Fruit fly (Drosophila melanogaster) whole organism, prepupa: ENCODE results near the gene ben.

Experiments
- Blimp-1 ChIP-seq: fragments of 200-800 bp; sonication (Bioruptor generic); optimal IDR thresholded peaks from 3 replicates; lab custom pipeline; 2017; ENCODE audit warnings: missing biosample characterization, missing genetic modification characterization, mild to moderate bottlenecking, moderate library complexity, missing genetic modification reagents
- CG10631 ChIP-seq: fragments of 200-800 bp; sonication (Bioruptor generic); optimal IDR thresholded peaks from 2 replicates; lab custom pipeline; 2016; ENCODE audit warnings: missing biosample characterization, missing genetic modification characterization
- CG11294 ChIP-seq: fragments of 200-800 bp; sonication (Bioruptor generic); IDR thresholded peaks from 2 replicates; pipeline ENCODE4 v1.3.6; 2022; ENCODE audit warnings: missing biosample characterization, missing genetic modification characterization
- CG11762 ChIP-seq: fragments of 200-800 bp; sonication (Bioruptor generic); optimal IDR thresholded peaks from 3 replicates; lab custom pipeline; 2016; ENCODE audit warnings: missing biosample characterization, missing genetic modification characterization; ENCODE audit not compliant: insufficient read depth
- CG11902 ChIP-seq: fragments of 200-800 bp; sonication (Bioruptor generic); optimal IDR thresholded peaks from 3 replicates; lab custom pipeline; 2016; ENCODE audit warnings: missing biosample characterization, missing genetic modification characterization
- CG15336 ChIP-seq: fragments of 200-800 bp; sonication (Bioruptor generic); IDR thresholded peaks from 2 replicates; pipeline ENCODE4 v1.3.6; 2022; ENCODE audit warnings: missing biosample characterization, missing genetic modification characterization
- CG1621 ChIP-seq: fragments of 200-800 bp; sonication (Bioruptor generic); optimal IDR thresholded peaks from 3 replicates; lab custom pipeline; 2018; ENCODE audit warnings: missing biosample characterization, mild to moderate bottlenecking, missing genetic modification characterization
- CG3032 ChIP-seq: fragments of 200-800 bp; optimal IDR thresholded peaks from 2 replicates; lab custom pipeline; 2019; ENCODE audit warnings: missing biosample characterization, mild to moderate bottlenecking, missing genetic modification characterization, moderate library complexity
- CG31627 ChIP-seq: fragments of 200-800 bp; sonication (Bioruptor generic); optimal IDR thresholded peaks from 3 replicates; lab custom pipeline; 2016; ENCODE audit warnings: missing biosample characterization, missing genetic modification characterization
- CG32006 ChIP-seq: fragments of 200-800 bp; sonication (Bioruptor generic); optimal IDR thresholded peaks from 3 replicates; lab custom pipeline; 2017; ENCODE audit warnings: missing biosample characterization, mild to moderate bottlenecking, missing genetic modification characterization
- CG34406 ChIP-seq: fragments of 200-800 bp; sonication (Bioruptor generic); optimal IDR thresholded peaks from 3 replicates; lab custom pipeline; 2016; ENCODE audit warnings: missing biosample characterization, missing genetic modification characterization
- CG3919 ChIP-seq: fragments of 200-800 bp; sonication (Bioruptor generic); optimal IDR thresholded peaks from 3 replicates; lab custom pipeline; 2016; ENCODE audit warnings: missing biosample characterization, missing genetic modification characterization
- CG4318 ChIP-seq: fragments of 200-800 bp; sonication (Bioruptor generic); optimal IDR thresholded peaks from 3 replicates; lab custom pipeline; 2017; ENCODE audit warnings: missing biosample characterization, mild to moderate bottlenecking, missing genetic modification characterization
- CG6163 ChIP-seq: fragments of 200-800 bp; sonication (Bioruptor generic); IDR thresholded peaks from 3 replicates; pipeline ENCODE4 v1.3.6; 2022; ENCODE audit warnings: missing biosample characterization, missing genetic modification characterization
- CG6792 ChIP-seq: fragments of 200-800 bp; sonication (Bioruptor generic); optimal IDR thresholded peaks from 3 replicates; lab custom pipeline; 2016; ENCODE audit warnings: missing biosample characterization, missing genetic modification characterization
- CG6854 ChIP-seq: fragments of 200-800 bp; sonication (Bioruptor generic); optimal IDR thresholded peaks from 2 replicates; lab custom pipeline; 2017; ENCODE audit warnings: missing biosample characterization, mild to moderate bottlenecking, missing genetic modification characterization
- CG7368 ChIP-seq: fragments of 200-800 bp; sonication (Bioruptor generic); optimal IDR thresholded peaks from 3 replicates; lab custom pipeline; 2016; ENCODE audit warnings: missing biosample characterization, missing genetic modification characterization
- CG8632 ChIP-seq: fragments of 200-800 bp; sonication (Bioruptor generic); optimal IDR thresholded peaks from 3 replicates; lab custom pipeline; 2016; ENCODE audit warnings: missing biosample characterization, missing genetic modification characterization
- CG9139 ChIP-seq: fragments of 200-800 bp; sonication (Bioruptor generic); optimal IDR thresholded peaks from 3 replicates; lab custom pipeline; 2017; ENCODE audit warnings: missing biosample characterization, mild to moderate bottlenecking, missing genetic modification characterization
- Eip78C ChIP-seq: fragments of 200-800 bp; sonication (Bioruptor generic); peaks from one replicate; lab custom pipeline; 2016; ENCODE audit warnings: missing biosample characterization, missing genetic modification characterization
- Eip93F ChIP-seq: fragments of 200-800 bp; sonication (Bioruptor generic); optimal IDR thresholded peaks from 2 replicates; lab custom pipeline; 2016; ENCODE audit warnings: missing biosample characterization, mild to moderate bottlenecking, missing genetic modification characterization
- Ets96B ChIP-seq: fragments of 200-800 bp; optimal IDR thresholded peaks from 2 replicates; lab custom pipeline; 2019; ENCODE audit warnings: missing biosample characterization, mild to moderate bottlenecking, missing genetic modification characterization, moderate library complexity
- Gug ChIP-seq: fragments of 200-800 bp; sonication (Bioruptor generic); IDR thresholded peaks from 2 replicates; pipeline ENCODE4 v1.3.6; 2022; ENCODE audit warnings: missing biosample characterization, missing genetic modification characterization
- Hr39 ChIP-seq: fragments of 200-800 bp; sonication (Bioruptor generic); optimal IDR thresholded peaks from 2 replicates; lab custom pipeline; 2016; ENCODE audit warnings: missing biosample characterization, missing genetic modification characterization
- Hr4 ChIP-seq: fragments of 200-800 bp; sonication (Bioruptor generic); optimal IDR thresholded peaks from 3 replicates; lab custom pipeline; 2016; ENCODE audit warnings: missing biosample characterization, missing genetic modification characterization
- Lpt ChIP-seq: fragments of 200-800 bp; sonication (Bioruptor generic); optimal IDR thresholded peaks from 3 replicates; lab custom pipeline; 2016; ENCODE audit warnings: missing biosample characterization, missing genetic modification characterization
- Met ChIP-seq: fragments of 200-800 bp; sonication (Bioruptor generic); optimal IDR thresholded peaks from 3 replicates; lab custom pipeline; 2016; ENCODE audit warnings: missing biosample characterization, missing genetic modification characterization
- Smox ChIP-seq: fragments of 200-800 bp; sonication (Bioruptor generic); optimal IDR thresholded peaks from 3 replicates; lab custom pipeline; 2016; ENCODE audit warnings: missing biosample characterization, missing genetic modification characterization
- Sox14 ChIP-seq: fragments of 200-800 bp; sonication (Bioruptor generic); optimal IDR thresholded peaks from 3 replicates; lab custom pipeline; 2016; ENCODE audit warnings: missing biosample characterization, missing genetic modification characterization
- Sox15 ChIP-seq: fragments of 200-800 bp; sonication (Bioruptor generic); optimal IDR thresholded peaks from 3 replicates; lab custom pipeline; 2016; ENCODE audit warnings: missing biosample characterization, missing genetic modification characterization
- achi ChIP-seq: fragments of 200-800 bp; sonication (Bioruptor generic); optimal IDR thresholded peaks from 3 replicates; lab custom pipeline; 2016; ENCODE audit warnings: missing biosample characterization, missing genetic modification characterization
- acj6 ChIP-seq: fragments of 200-800 bp; sonication (Bioruptor generic); optimal IDR thresholded peaks from 3 replicates; lab custom pipeline; 2016; ENCODE audit warnings: missing biosample characterization, missing genetic modification characterization
- cyc ChIP-seq: fragments of 200-800 bp; sonication (Bioruptor generic); optimal IDR thresholded peaks from 3 replicates; lab custom pipeline; 2016; ENCODE audit warnings: missing biosample characterization, missing genetic modification characterization
- dac ChIP-seq: fragments of 200-800 bp; sonication (Bioruptor generic); optimal IDR thresholded peaks from 2 replicates; lab custom pipeline; 2017; ENCODE audit warnings: missing biosample characterization, mild to moderate bottlenecking, missing genetic modification characterization
- dsx ChIP-seq: fragments of 200-800 bp; optimal IDR thresholded peaks from 3 replicates; lab custom pipeline; 2019; ENCODE audit warnings: missing biosample characterization, mild to moderate bottlenecking, missing genetic modification characterization, moderate library complexity; ENCODE audit not compliant: poor library complexity, severe bottlenecking
- esn ChIP-seq: fragments of 200-800 bp; sonication (Bioruptor generic); optimal IDR thresholded peaks from 2 replicates; lab custom pipeline; 2016; ENCODE audit warnings: missing biosample characterization, mild to moderate bottlenecking, missing genetic modification characterization, moderate library complexity
- fkh ChIP-seq: fragments of 200-800 bp; sonication (Bioruptor generic); optimal IDR thresholded peaks from 3 replicates; lab custom pipeline; 2017; ENCODE audit warnings: missing biosample characterization, mild to moderate bottlenecking, missing genetic modification characterization, moderate library complexity
- lz ChIP-seq: fragments of 200-800 bp; sonication (Bioruptor generic); optimal IDR thresholded peaks from 3 replicates; lab custom pipeline; 2016; ENCODE audit warnings: missing biosample characterization, missing genetic modification characterization
- net ChIP-seq: fragments of 200-800 bp; sonication (Bioruptor generic); optimal IDR thresholded peaks from 3 replicates; lab custom pipeline; 2016; ENCODE audit warnings: missing biosample characterization, missing genetic modification characterization
- pdm3 ChIP-seq: fragments of 200-800 bp; sonication (Bioruptor generic); optimal IDR thresholded peaks from 3 replicates; lab custom pipeline; 2016; ENCODE audit warnings: missing biosample characterization, missing genetic modification characterization
- salr ChIP-seq, 2 experiments: fragments of 200-800 bp; sonication (Bioruptor generic); optimal IDR thresholded peaks; 3 replicates each; lab custom pipeline; 2016 to 2018; ENCODE audit warnings: missing biosample characterization in 2 of 2, missing genetic modification characterization in 2 of 2, mild to moderate bottlenecking in 1 of 2
- spab ChIP-seq: fragments of 200-800 bp; sonication (Bioruptor generic); optimal IDR thresholded peaks from 2 replicates; lab custom pipeline; 2017; ENCODE audit warnings: missing biosample characterization, mild to moderate bottlenecking, missing genetic modification characterization, missing genetic modification reagents
- ss ChIP-seq, 2 experiments: fragments of 200-800 bp; sonication (Bioruptor generic); optimal IDR thresholded peaks; 2 replicates in 1 of 2; 3 replicates in 1 of 2; lab custom pipeline; 2017 to 2018; ENCODE audit warnings: mild to moderate bottlenecking in 2 of 2, missing biosample characterization in 2 of 2, missing genetic modification characterization in 2 of 2, moderate library complexity in 1 of 2
- svp ChIP-seq: fragments of 200-800 bp; sonication (Bioruptor generic); peaks from one replicate; lab custom pipeline; 2016; ENCODE audit warnings: missing biosample characterization, missing genetic modification characterization
- topi ChIP-seq: fragments of 200-800 bp; sonication (Bioruptor generic); optimal IDR thresholded peaks from 3 replicates; lab custom pipeline; 2016; ENCODE audit warnings: missing biosample characterization, missing genetic modification characterization
- vri ChIP-seq: fragments of 200-800 bp; sonication (Bioruptor generic); optimal IDR thresholded peaks from 3 replicates; lab custom pipeline; 2016; ENCODE audit warnings: missing biosample characterization, mild to moderate bottlenecking, missing genetic modification characterization

Gene ben

DNA sequence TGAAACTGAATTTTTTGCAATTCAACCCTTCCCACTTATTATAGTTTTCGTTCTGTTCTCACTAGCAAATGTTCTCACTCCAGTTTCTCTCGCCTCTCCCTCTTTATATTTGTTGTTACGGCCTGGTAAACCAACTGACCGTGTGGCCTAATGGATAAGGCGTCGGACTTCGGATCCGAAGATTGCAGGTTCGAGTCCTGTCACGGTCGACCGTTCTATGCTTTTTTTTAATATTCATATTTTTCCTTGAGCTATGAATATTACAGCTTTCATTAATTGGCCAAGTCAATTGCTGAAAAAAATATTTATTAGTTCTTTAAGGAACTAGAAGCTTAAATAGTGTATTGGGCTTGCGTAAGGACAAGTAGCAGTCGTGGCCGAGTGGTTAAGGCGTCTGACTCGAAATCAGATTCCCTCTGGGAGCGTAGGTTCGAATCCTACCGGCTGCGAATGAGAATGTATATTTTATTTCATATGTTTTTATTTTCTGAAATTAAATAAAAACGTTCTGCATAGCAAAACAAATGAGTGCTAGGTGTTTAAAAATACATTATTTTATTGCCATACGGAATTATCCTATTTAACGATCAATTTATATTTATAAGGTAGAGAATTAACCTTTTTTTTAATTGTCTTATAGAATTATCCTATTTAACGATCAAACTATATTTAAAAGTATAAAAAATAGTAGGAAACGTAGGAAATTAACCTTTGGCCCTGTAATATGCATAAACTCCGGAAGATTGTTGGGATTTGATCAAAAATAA is 18.7 kb downstream of the ben start:
- no peak for TF ChIP-seq ss (GFP tag; optimal IDR thresholded peaks at IDR 0.05; lab: Kevin White, UChicago)
- TF ChIP-seq CG1621 = no peak
- TF ChIP-seq CG6163 = 0 out of 3 replicates have a peak, but pooled peaks have one; percentile 9
- peak; percentile 25 for TF ChIP-seq Eip78C
- TF ChIP-seq Blimp-1 (GFP tag; lab: Kevin White, UChicago) = no peak
- no peak for TF ChIP-seq CG11762 (GFP tag; lab: Kevin White, UChicago)
- TF ChIP-seq spab (GFP tag; lab: Kevin White, UChicago) = no peak
- no peak for TF ChIP-seq CG8632 (GFP tag; lab: Kevin White, UChicago)
- no peak for TF ChIP-seq Met (GFP tag; lab: Kevin White, UChicago)
- no peak for TF ChIP-seq CG32006 (GFP tag; lab: Kevin White, UChicago)
- no peak for TF ChIP-seq Smox (GFP tag; lab: Kevin White, UChicago)
- no peak for TF ChIP-seq dsx (GFP tag; lab: Kevin White, UChicago)
- TF ChIP-seq svp (GFP tag; lab: Kevin White, UChicago) = peak; percentile 74
- TF ChIP-seq salr (GFP tag; optimal IDR thresholded peaks at IDR 0.05; lab: Kevin White, UChicago) = no peak
- no peak for TF ChIP-seq CG11294 (GFP tag; lab: Robert Waterston, UW)
- TF ChIP-seq cyc = no peak
- no peak for TF ChIP-seq Hr4
- no peak for TF ChIP-seq Sox15 (GFP tag; lab: Kevin White, UChicago)
- no peak for TF ChIP-seq vri (GFP tag; lab: Kevin White, UChicago)
- TF ChIP-seq Ets96B = no peak
- no peak for TF ChIP-seq net (GFP tag; lab: Kevin White, UChicago)
- TF ChIP-seq CG4318 (GFP tag; lab: Kevin White, UChicago) = no peak
- 0 out of 2 replicates have a peak, but pooled peaks have one; percentile 10 for TF ChIP-seq CG15336 (GFP tag; lab: Robert Waterston, UW)
- TF ChIP-seq acj6 (GFP tag; lab: Kevin White, UChicago) = no peak
- TF ChIP-seq CG6854 = no peak

DNA sequence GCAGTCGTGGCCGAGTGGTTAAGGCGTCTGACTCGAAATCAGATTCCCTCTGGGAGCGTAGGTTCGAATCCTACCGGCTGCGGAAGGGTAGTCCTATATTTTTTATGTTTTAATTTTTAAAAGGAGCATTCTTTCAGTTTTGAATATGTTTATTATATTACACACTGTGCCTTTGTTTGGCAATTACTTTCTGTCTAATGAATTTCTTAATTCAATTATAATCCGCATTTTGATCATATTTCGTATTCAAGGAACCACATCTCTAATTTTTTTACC is 19.2 kb downstream of the ben start:
- no peak for TF ChIP-seq pdm3 (GFP tag; lab: Kevin White, UChicago)
- TF ChIP-seq achi = no peak
- no peak for TF ChIP-seq CG11902 (GFP tag; lab: Kevin White, UChicago)
- TF ChIP-seq CG9139 (GFP tag; lab: Kevin White, UChicago) = no peak
- TF ChIP-seq dac (GFP tag; lab: Kevin White, UChicago) = no peak
- no peak for TF ChIP-seq cyc
- peak; percentile 1 for TF ChIP-seq Eip78C
- TF ChIP-seq CG7368 (GFP tag; lab: Kevin White, UChicago) = no peak

DNA sequence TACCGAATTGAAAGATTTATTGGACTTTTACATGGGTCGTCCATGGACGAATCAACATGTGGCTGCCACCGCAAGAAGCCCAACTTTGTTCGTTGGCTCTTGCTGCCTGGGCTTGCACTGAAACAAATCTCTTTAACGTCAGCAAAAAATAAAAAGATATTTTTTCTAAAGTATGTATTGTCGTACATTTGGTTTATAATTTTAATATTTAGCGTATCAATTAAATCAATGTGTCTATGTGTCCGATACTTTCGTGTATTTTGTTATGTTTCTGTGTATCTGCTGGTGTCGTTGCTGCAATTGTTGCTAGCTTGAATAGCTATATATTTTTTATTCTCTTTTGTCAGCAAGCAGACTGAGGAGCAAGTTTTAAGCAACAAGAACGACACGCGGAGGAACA is 21.3 kb downstream of the ben start:
- TF ChIP-seq CG32006 (GFP tag; lab: Kevin White, UChicago) (no peak), CG3919 (GFP tag; lab: Kevin White, UChicago) (peak; percentile 45), CG6854 (no peak), ss (GFP tag; optimal IDR thresholded peaks at IDR 0.05; lab: Kevin White, UChicago) (peak; percentile 64), CG15336 (GFP tag; lab: Robert Waterston, UW) (no peak), dsx (GFP tag; lab: Kevin White, UChicago) (peak; percentile 75), CG3032 (tag; lab: Kevin White, UChicago) (peak; percentile 59), fkh (GFP tag; lab: Kevin White, UChicago) (no peak), CG31627 (GFP tag; lab: Kevin White, UChicago) (no peak), topi (GFP tag; lab: Kevin White, UChicago) (no peak), svp (GFP tag; lab: Kevin White, UChicago) (no peak), cyc (no peak), Eip93F (no peak), CG34406 (GFP tag; lab: Kevin White, UChicago) (no peak), Eip78C (peak; percentile 83), CG11902 (GFP tag; lab: Kevin White, UChicago) (no peak), CG6792 (no peak), achi (peak; percentile 39), CG11294 (GFP tag; lab: Robert Waterston, UW) (no peak), CG10631 (GFP tag; lab: Kevin White, UChicago) (peak; percentile 44), CG9139 (GFP tag; lab: Kevin White, UChicago) (no peak), lz (GFP tag; lab: Kevin White, UChicago) (no peak), Lpt (GFP tag; lab: Kevin White, UChicago) (no peak), esn (GFP tag; lab: Kevin White, UChicago) (no peak), Blimp-1 (GFP tag; lab: Kevin White, UChicago) (no peak), Gug (GFP tag; lab: Robert Waterston, UW) (0 out of 2 replicates have a peak, but pooled peaks have one; percentile 17), CG7368 (GFP tag; lab: Kevin White, UChicago) (no peak), Sox14 (GFP tag; lab: Kevin White, UChicago) (peak; percentile 2), pdm3 (GFP tag; lab: Kevin White, UChicago) (peak; percentile 38), CG6163 (peak; percentile 75), Hr39 (no peak)
